Worm (Caenorhabditis elegans): ENCODE data around the gene F56C4.4.

DNA sequence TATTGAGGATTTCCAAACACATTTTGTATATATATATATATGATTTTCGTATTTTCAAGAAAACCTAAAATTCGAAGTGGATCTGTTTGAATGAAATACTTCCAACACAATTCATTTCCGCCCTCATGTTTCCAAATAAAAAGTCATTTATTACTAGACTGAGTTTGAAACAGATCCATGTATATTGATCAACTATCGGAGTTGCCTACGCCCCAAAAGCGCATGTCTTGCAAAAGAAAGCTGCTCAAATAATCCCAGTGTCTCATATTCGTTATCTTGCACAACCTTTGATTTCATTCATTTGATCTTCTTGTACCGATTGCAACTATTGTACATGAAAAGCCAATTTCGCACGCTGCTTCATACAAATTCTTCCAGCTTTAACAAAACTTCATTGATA, 28.4 kb downstream of the F56C4.4 start, which contains the start of gene R09H10.2:
- TF ChIP-seq elt-3 (tag; optimal IDR thresholded peaks at IDR 0.05) (no peak), lin-11 (tag; optimal IDR thresholded peaks at IDR 0.05) (no peak), nhr-11 (tag; optimal IDR thresholded peaks at IDR 0.05) (no peak), nhr-21 (tag; optimal IDR thresholded peaks at IDR 0.05) (no peak), unc-39 (tag; optimal IDR thresholded peaks at IDR 0.05) (no peak), elt-1 (tag; optimal IDR thresholded peaks at IDR 0.05) (no peak), nhr-77 (tag; optimal IDR thresholded peaks at IDR 0.05) (no peak), sem-4 (tag; optimal IDR thresholded peaks at IDR 0.05) (no peak), blmp-1 (tag; optimal IDR thresholded peaks at IDR 0.05; ENCODE audit: insufficient read depth) (no peak), ama-1 (optimal IDR thresholded peaks at IDR 0.05) (no peak), ztf-4 (tag; optimal IDR thresholded peaks at IDR 0.05) (no peak), ceh-82 (tag; optimal IDR thresholded peaks at IDR 0.05) (no peak)
